Fruit fly (Drosophila melanogaster) whole organism, pupa: ENCODE results near the gene IFT54.

ENCODE experiments used
- CG9948 ChIP-seq: fragments of 200-800 bp; sonication (Bioruptor generic); optimal IDR thresholded peaks from 2 replicates; lab custom pipeline; 2018; ENCODE audit warnings: missing biosample characterization, mild to moderate bottlenecking, missing genetic modification characterization, moderate library complexity
- EcR ChIP-seq: fragments of 200-800 bp; sonication (Bioruptor generic); optimal IDR thresholded peaks from 3 replicates; lab custom pipeline; 2019; ENCODE audit warnings: missing biosample characterization, missing genetic modification characterization, mild to moderate bottlenecking, moderate library complexity, missing genetic modification reagents
- gl ChIP-seq: fragments of 200-800 bp; sonication (Bioruptor generic); optimal IDR thresholded peaks from 2 replicates; lab custom pipeline; 2018; ENCODE audit warnings: missing biosample characterization, mild to moderate bottlenecking, missing genetic modification characterization

- TF ChIP-seq CG9948 (tag; lab: Kevin White, UChicago) (no peak), EcR (GFP tag; lab: Kevin White, UChicago) (no peak), gl (tag; lab: Kevin White, UChicago) (no peak)
These were observed 5.9 kb downstream of the IFT54 start for dm6 chr3R:14307972-14308673.
